Worm (Caenorhabditis elegans): Measurements from ENCODE around the gene zyg-12.

ce11 chrII:4942829-4943228 is 6.9 kb upstream of the zyg-12 start:
- TF ChIP-seq pha-4 (tag; optimal IDR thresholded peaks at IDR 0.05) (no peak), pat-9 (tag; optimal IDR thresholded peaks at IDR 0.05) (no peak), ets-4 (tag; optimal IDR thresholded peaks at IDR 0.05) (no peak), pqm-1 (tag; optimal IDR thresholded peaks at IDR 0.05) (no peak), rnt-1 (tag; optimal IDR thresholded peaks at IDR 0.05) (no peak), elt-4 (tag; optimal IDR thresholded peaks at IDR 0.05) (no peak)
